Fruit fly (Drosophila melanogaster): Measurements from ENCODE around the gene AnxB10.
"Not testable (repeated sequence)": the region's sequence is repeated elsewhere in the genome, so short reads cannot be mapped to it uniquely, and the experiment has no call there.

Gene AnxB10

dm6 chrX:20173464-20173995 lies at the start of gene AnxB10:
TSS of gene AnxB10 (minus strand) at chrX:20173514.
- TF ChIP-seq CG32264 (GFP tag; optimal IDR thresholded peaks at IDR 0.05) (peak; percentile 70), Dfd (GFP tag; optimal IDR thresholded peaks at IDR 0.05) (no peak), usp (GFP tag; optimal IDR thresholded peaks at IDR 0.05) (no peak), Hr78 (GFP tag; optimal IDR thresholded peaks at IDR 0.05) (no peak), jim (GFP tag; optimal IDR thresholded peaks at IDR 0.05) (no peak), lola (GFP tag; optimal IDR thresholded peaks at IDR 0.05) (no peak), psq (GFP tag; optimal IDR thresholded peaks at IDR 0.05) (peak; percentile 82), CrebA (GFP tag; optimal IDR thresholded peaks at IDR 0.05; ENCODE audit: borderline replicate concordance) (no peak), Hnf4 (GFP tag; optimal IDR thresholded peaks at IDR 0.05) (peak; percentile 79), woc (GFP tag; optimal IDR thresholded peaks at IDR 0.05) (peak; percentile 86), dsf (GFP tag; optimal IDR thresholded peaks at IDR 0.05; ENCODE audit: borderline replicate concordance) (peak; percentile 15), dmrt93B (GFP tag; optimal IDR thresholded peaks at IDR 0.05) (peak; percentile 92), GATAd (GFP tag; optimal IDR thresholded peaks at IDR 0.05) (peak; percentile 6), rgr (GFP tag; optimal IDR thresholded peaks at IDR 0.05) (peak; percentile 89), pan (optimal IDR thresholded peaks at IDR 0.05) (no peak), sage (GFP tag; optimal IDR thresholded peaks at IDR 0.05) (peak; percentile 81), brk (GFP tag; optimal IDR thresholded peaks at IDR 0.05) (no peak), dl (GFP tag; optimal IDR thresholded peaks at IDR 0.05; ENCODE audit: insufficient read depth in 1 of 2, partially characterized antibody in 2 of 2) (no peak), Vsx2 (GFP tag; optimal IDR thresholded peaks at IDR 0.05; ENCODE audit: partially characterized antibody) (no peak), Jra (GFP tag; optimal IDR thresholded peaks at IDR 0.05) (peak; percentile 72), fru (GFP tag; optimal IDR thresholded peaks at IDR 0.05) (peak; percentile 93), CG9705 (GFP tag; optimal IDR thresholded peaks at IDR 0.05) (peak; percentile 85), OdsH (GFP tag; optimal IDR thresholded peaks at IDR 0.05) (peak; percentile 90), Mio (GFP tag; optimal IDR thresholded peaks at IDR 0.05) (peak; percentile 40), tai (GFP tag; optimal IDR thresholded peaks at IDR 0.05) (no peak), sv (GFP tag; optimal IDR thresholded peaks at IDR 0.05) (peak; percentile 15), HLH106 (tag; optimal IDR thresholded peaks at IDR 0.05) (peak; percentile 91), foxo (GFP tag; optimal IDR thresholded peaks at IDR 0.05) (peak; percentile 46 to 91), Myc (optimal IDR thresholded peaks at IDR 0.05) (no peak), br (GFP tag; optimal IDR thresholded peaks at IDR 0.05) (peak; percentile 91), ey (GFP tag; optimal IDR thresholded peaks at IDR 0.05) (peak; percentile 93), Dif (GFP tag; optimal IDR thresholded peaks at IDR 0.05; ENCODE audit: partially characterized antibody) (peak; percentile 37), Rel (GFP tag; optimal IDR thresholded peaks at IDR 0.05) (peak; percentile 16), Rel (tag; optimal IDR thresholded peaks at IDR 0.05) (peak; percentile 57), Hr83 (GFP tag; optimal IDR thresholded peaks at IDR 0.05; ENCODE audit: poor library complexity, severe bottlenecking) (no peak), N (GFP tag; optimal IDR thresholded peaks at IDR 0.05) (no peak), Sp1 (GFP tag; optimal IDR thresholded peaks at IDR 0.05) (peak; percentile 92), h (GFP tag; optimal IDR thresholded peaks at IDR 0.05) (peak; percentile 92)

dm6 chrX:20217159-20217558 lies 43.8 kb upstream of the AnxB10 start, which contains the start of gene SdicC:
TSS of gene SdicC (minus strand) at chrX:20217259.
- not testable (repeated sequence) for TF ChIP-seq Sp1 (GFP tag; optimal IDR thresholded peaks at IDR 0.05); Mio (GFP tag; optimal IDR thresholded peaks at IDR 0.05); dl (GFP tag; optimal IDR thresholded peaks at IDR 0.05; ENCODE audit: insufficient read depth in 1 of 2, partially characterized antibody in 2 of 2)

- TF ChIP-seq Jra, sage, foxo (GFP tag; optimal IDR thresholded peaks at IDR 0.05): not testable (repeated sequence)
These were observed 36.2 kb upstream of the AnxB10 start, which contains the start of gene SdicB for dm6 chrX:20209503-20209902. TSS of gene SdicB (minus strand) at chrX:20209603.

Measured in whole organism, wandering third instar larva.